Worm (Caenorhabditis elegans): ENCODE measurements around the gene sec-10.

Gene sec-10

DNA sequence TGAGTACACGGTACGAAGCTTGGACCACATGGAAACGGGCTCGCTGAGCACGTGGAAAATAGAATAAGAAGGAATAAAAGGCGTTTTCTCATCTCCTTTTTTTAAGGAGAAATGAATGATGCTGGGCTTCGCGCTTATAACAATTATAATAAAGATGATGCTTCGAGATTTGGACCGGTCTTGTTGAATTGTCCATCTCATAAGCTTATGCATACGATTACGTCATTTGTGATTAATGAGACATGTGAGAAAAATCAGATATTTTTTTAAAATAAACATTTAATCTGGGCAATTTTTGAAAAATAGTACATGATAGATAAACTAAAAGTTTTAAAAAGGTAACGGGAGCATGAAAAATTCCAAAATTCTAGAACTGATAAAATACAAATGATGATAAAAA lies 25.1 kb downstream of the sec-10 start, which contains the start of gene C46A5.4:
Gene C46A5.4, minus strand, starts transcription at position 101 of the 400 bp plus-strand sequence.
- TF ChIP-seq nhr-20 (tag; optimal IDR thresholded peaks at IDR 0.05) (no peak), Y116A8C.19 (tag; optimal IDR thresholded peaks at IDR 0.05; ENCODE audit: borderline replicate concordance) (no peak), irx-1 (tag; optimal IDR thresholded peaks at IDR 0.05) (no peak), fkh-10 (GFP tag; optimal IDR thresholded peaks at IDR 0.05) (no peak), unc-98 (GFP tag; IDR thresholded peaks at IDR 0.05) (no peak), fos-1 (tag; optimal IDR thresholded peaks at IDR 0.05) (no peak), ceh-8 (GFP tag; optimal IDR thresholded peaks at IDR 0.05) (no peak), mep-1 (tag; optimal IDR thresholded peaks at IDR 0.05) (no peak), C34B4.2 (tag; optimal IDR thresholded peaks at IDR 0.05) (no peak), nhr-71 (tag; optimal IDR thresholded peaks at IDR 0.05) (no peak), aha-1 (tag; optimal IDR thresholded peaks at IDR 0.05) (no peak), lin-39 (tag; optimal IDR thresholded peaks at IDR 0.05) (no peak), aly-2 (tag; optimal IDR thresholded peaks at IDR 0.05) (no peak), nhr-28 (tag; optimal IDR thresholded peaks at IDR 0.05) (no peak)

DNA sequence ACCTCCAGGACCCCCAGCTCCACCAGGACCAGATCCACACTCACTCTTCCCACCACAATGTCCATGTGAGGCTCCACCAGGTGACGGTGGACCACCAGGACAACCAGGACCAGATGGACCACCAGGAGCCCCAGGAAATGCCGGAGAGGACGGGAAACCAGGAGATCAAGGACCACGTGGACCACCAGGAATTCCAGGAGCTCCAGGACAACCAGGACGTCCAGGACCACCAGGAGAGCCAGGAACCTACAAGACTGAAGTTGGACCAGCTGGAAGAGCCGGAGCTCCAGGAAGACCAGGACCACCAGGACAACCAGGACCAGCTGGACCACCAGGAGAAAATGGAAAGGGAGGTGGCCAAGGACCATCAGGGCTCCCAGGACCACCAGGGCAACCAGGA lies 28.2 kb downstream of the sec-10 start:
- TF ChIP-seq unc-86 (tag; optimal IDR thresholded peaks at IDR 0.05) = no peak
- TF ChIP-seq nhr-28 (tag; optimal IDR thresholded peaks at IDR 0.05) = no peak
- TF ChIP-seq ceh-8 (GFP tag; optimal IDR thresholded peaks at IDR 0.05) = no peak
- TF ChIP-seq hlh-4 (tag; optimal IDR thresholded peaks at IDR 0.05) = no peak
- no peak for TF ChIP-seq sptf-1 (tag; optimal IDR thresholded peaks at IDR 0.05)
- no peak for TF ChIP-seq hlh-17 (GFP tag; optimal IDR thresholded peaks at IDR 0.05; ENCODE audit: borderline replicate concordance)
- TF ChIP-seq C04F5.9 (tag; optimal IDR thresholded peaks at IDR 0.05) = no peak

DNA sequence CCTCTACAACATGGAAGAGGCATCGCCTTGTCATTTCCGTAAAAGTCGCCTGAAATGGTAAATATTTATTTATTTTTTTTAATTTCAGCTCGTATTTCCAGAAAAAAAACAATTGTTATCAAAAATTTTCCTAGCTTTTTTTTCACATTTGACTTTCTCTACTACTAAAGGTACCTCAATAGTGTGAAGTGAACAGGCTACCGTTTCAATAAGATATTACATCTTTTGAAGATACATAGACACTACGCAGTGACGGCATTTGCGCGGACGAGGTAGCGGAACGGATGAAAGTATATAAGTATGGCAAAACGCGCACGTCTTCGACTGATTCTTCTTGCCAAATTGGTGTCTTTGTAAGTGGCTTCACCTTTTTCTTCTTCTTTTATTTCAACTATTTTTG lies 29.2 kb downstream of the sec-10 start, which contains the start of gene col-14:
Gene col-14, plus strand, starts transcription at position 301 of the 400 bp plus-strand sequence.
- TF ChIP-seq efl-1 (optimal IDR thresholded peaks at IDR 0.05) = no peak
- TF ChIP-seq efl-1 (GFP tag; optimal IDR thresholded peaks at IDR 0.05 in 1 of 2) = peak in 1 of 2 experiments; percentile 14
- no peak for TF ChIP-seq hpl-2 (GFP tag; optimal IDR thresholded peaks at IDR 0.05)
- TF ChIP-seq Y116A8C.19 (tag; optimal IDR thresholded peaks at IDR 0.05; ENCODE audit: borderline replicate concordance) = no peak
- no peak for TF ChIP-seq nhr-90 (tag; optimal IDR thresholded peaks at IDR 0.05; ENCODE audit: poor library complexity)

ce11 chrIV:7747838-7748237 lies 34.5 kb downstream of the sec-10 start, which contains the start of gene klo-1:
klo-1 (minus strand) TSS chrIV:7748225.
- TF ChIP-seq sptf-1 (tag; optimal IDR thresholded peaks at IDR 0.05) = no peak
- TF ChIP-seq elt-2 (tag; optimal IDR thresholded peaks at IDR 0.05) = peak; percentile 49
- TF ChIP-seq mab-9 (GFP tag; IDR thresholded peaks at IDR 0.05) = no peak

DNA sequence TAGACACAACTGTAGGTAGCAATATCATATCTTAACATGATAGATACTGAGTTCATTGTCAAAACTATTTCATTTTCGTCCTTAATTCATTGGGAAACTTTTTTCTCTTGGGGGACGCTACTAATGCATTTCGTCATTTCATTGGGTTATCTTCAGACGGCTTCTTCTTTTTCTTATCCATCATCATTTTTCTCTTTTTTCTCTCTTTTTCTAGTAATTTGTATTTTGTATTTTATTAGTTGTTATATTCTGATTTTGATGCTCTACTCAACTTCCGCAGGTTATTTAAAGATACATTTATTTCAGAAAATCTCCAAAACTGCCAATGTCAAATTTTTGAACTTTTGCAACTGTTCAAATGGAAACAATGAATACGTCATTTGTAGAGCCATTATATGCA lies 38.8 kb downstream of the sec-10 start, which contains the start of gene npr-35:
Gene npr-35, plus strand, starts transcription at position 301 of the 400 bp plus-strand sequence.
- TF ChIP-seq F16B12.6 (tag; optimal IDR thresholded peaks at IDR 0.05) (no peak), xbp-1 (tag; optimal IDR thresholded peaks at IDR 0.05) (no peak), nhr-84 (tag; optimal IDR thresholded peaks at IDR 0.05) (no peak), mab-9 (GFP tag; IDR thresholded peaks at IDR 0.05) (no peak), ceh-90 (tag; optimal IDR thresholded peaks at IDR 0.05) (no peak), elt-2 (tag; optimal IDR thresholded peaks at IDR 0.05) (no peak), ztf-4 (tag; optimal IDR thresholded peaks at IDR 0.05) (no peak), lir-3 (tag; optimal IDR thresholded peaks at IDR 0.05; ENCODE audit: poor library complexity) (no peak), tlp-1 (tag; optimal IDR thresholded peaks at IDR 0.05) (no peak), hpl-2 (GFP tag; optimal IDR thresholded peaks at IDR 0.05) (no peak), aha-1 (tag; optimal IDR thresholded peaks at IDR 0.05) (no peak)

DNA sequence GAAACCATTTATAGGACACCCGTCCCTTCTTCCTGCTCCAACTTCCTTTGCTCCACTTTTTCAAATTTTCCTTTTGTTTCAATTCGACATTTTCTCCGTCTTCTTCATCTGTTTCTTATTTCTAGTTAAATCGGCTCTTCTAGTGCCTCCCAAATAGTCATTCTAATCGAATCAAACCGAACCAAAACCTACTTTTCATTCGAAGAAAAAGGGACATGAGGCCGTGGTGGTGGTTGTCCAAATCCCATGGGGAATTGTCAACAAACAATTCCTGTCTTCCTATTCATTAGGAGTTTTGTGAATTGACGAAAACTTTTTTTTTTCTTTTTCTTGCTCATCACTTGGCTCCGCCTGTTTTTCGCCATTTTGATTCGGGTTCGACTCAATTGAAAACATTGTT lies 45.7 kb downstream of the sec-10 start:
- TF ChIP-seq nhr-85 (tag) (no peak), tbx-2 (tag; optimal IDR thresholded peaks at IDR 0.05) (peak; percentile 39), lin-14 (GFP tag; optimal IDR thresholded peaks at IDR 0.05) (peak; percentile 66), unc-130 (tag; optimal IDR thresholded peaks at IDR 0.05) (no peak)
